Fruit fly (Drosophila melanogaster) whole organism, prepupa: ENCODE measurements around the gene CG42833.

ENCODE experiments used
- Blimp-1 ChIP-seq: fragments of 200-800 bp; sonication (Bioruptor generic); optimal IDR thresholded peaks from 3 replicates; lab custom pipeline; 2017; ENCODE audit warnings: missing biosample characterization, missing genetic modification characterization, mild to moderate bottlenecking, moderate library complexity, missing genetic modification reagents
- CG10631 ChIP-seq: fragments of 200-800 bp; sonication (Bioruptor generic); optimal IDR thresholded peaks from 2 replicates; lab custom pipeline; 2016; ENCODE audit warnings: missing biosample characterization, missing genetic modification characterization
- CG10669 ChIP-seq: fragments of 200-800 bp; sonication (Bioruptor generic); optimal IDR thresholded peaks from 3 replicates; lab custom pipeline; 2018; ENCODE audit warnings: missing biosample characterization, mild to moderate bottlenecking, missing genetic modification characterization, moderate library complexity
- CG11294 ChIP-seq: fragments of 200-800 bp; sonication (Bioruptor generic); IDR thresholded peaks from 2 replicates; pipeline ENCODE4 v1.3.6; 2022; ENCODE audit warnings: missing biosample characterization, missing genetic modification characterization
- CG11902 ChIP-seq: fragments of 200-800 bp; sonication (Bioruptor generic); optimal IDR thresholded peaks from 3 replicates; lab custom pipeline; 2016; ENCODE audit warnings: missing biosample characterization, missing genetic modification characterization
- CG15336 ChIP-seq: fragments of 200-800 bp; sonication (Bioruptor generic); IDR thresholded peaks from 2 replicates; pipeline ENCODE4 v1.3.6; 2022; ENCODE audit warnings: missing biosample characterization, missing genetic modification characterization
- CG1621 ChIP-seq: fragments of 200-800 bp; sonication (Bioruptor generic); optimal IDR thresholded peaks from 3 replicates; lab custom pipeline; 2018; ENCODE audit warnings: missing biosample characterization, mild to moderate bottlenecking, missing genetic modification characterization
- CG16779 ChIP-seq: fragments of 200-800 bp; sonication (Bioruptor generic); optimal IDR thresholded peaks from 3 replicates; lab custom pipeline; 2017; ENCODE audit warnings: missing biosample characterization, mild to moderate bottlenecking, missing genetic modification characterization
- CG3032 ChIP-seq: fragments of 200-800 bp; optimal IDR thresholded peaks from 2 replicates; lab custom pipeline; 2019; ENCODE audit warnings: missing biosample characterization, mild to moderate bottlenecking, missing genetic modification characterization, moderate library complexity
- CG31627 ChIP-seq: fragments of 200-800 bp; sonication (Bioruptor generic); optimal IDR thresholded peaks from 3 replicates; lab custom pipeline; 2016; ENCODE audit warnings: missing biosample characterization, missing genetic modification characterization
- CG32006 ChIP-seq: fragments of 200-800 bp; sonication (Bioruptor generic); optimal IDR thresholded peaks from 3 replicates; lab custom pipeline; 2017; ENCODE audit warnings: missing biosample characterization, mild to moderate bottlenecking, missing genetic modification characterization
- CG34406 ChIP-seq: fragments of 200-800 bp; sonication (Bioruptor generic); optimal IDR thresholded peaks from 3 replicates; lab custom pipeline; 2016; ENCODE audit warnings: missing biosample characterization, missing genetic modification characterization
- CG4318 ChIP-seq: fragments of 200-800 bp; sonication (Bioruptor generic); optimal IDR thresholded peaks from 3 replicates; lab custom pipeline; 2017; ENCODE audit warnings: missing biosample characterization, mild to moderate bottlenecking, missing genetic modification characterization
- CG6276 ChIP-seq: fragments of 200-800 bp; sonication (Bioruptor generic); optimal IDR thresholded peaks from 2 replicates; lab custom pipeline; 2017; ENCODE audit warnings: missing biosample characterization, mild to moderate bottlenecking, missing genetic modification characterization
- CG6808 ChIP-seq: fragments of 200-800 bp; sonication (Bioruptor generic); optimal IDR thresholded peaks from 3 replicates; lab custom pipeline; 2017; ENCODE audit warnings: missing biosample characterization, missing genetic modification characterization, mild to moderate bottlenecking, moderate library complexity, missing genetic modification reagents
- CG8119 ChIP-seq: fragments of 200-800 bp; sonication (Bioruptor generic); IDR thresholded peaks from 3 replicates; pipeline ENCODE4 v1.3.6; 2022; ENCODE audit warnings: missing biosample characterization, missing genetic modification characterization
- CG8319 ChIP-seq: fragments of 200-800 bp; sonication (Bioruptor generic); optimal IDR thresholded peaks from 3 replicates; lab custom pipeline; 2016; ENCODE audit warnings: missing biosample characterization, missing genetic modification characterization
- CG8632 ChIP-seq: fragments of 200-800 bp; sonication (Bioruptor generic); optimal IDR thresholded peaks from 3 replicates; lab custom pipeline; 2016; ENCODE audit warnings: missing biosample characterization, missing genetic modification characterization
- Eip75B ChIP-seq: fragments of 200-800 bp; sonication (Bioruptor generic); optimal IDR thresholded peaks from 3 replicates; lab custom pipeline; 2016; ENCODE audit warnings: missing biosample characterization, missing genetic modification characterization
- Eip78C ChIP-seq: fragments of 200-800 bp; sonication (Bioruptor generic); peaks from one replicate; lab custom pipeline; 2016; ENCODE audit warnings: missing biosample characterization, missing genetic modification characterization
- Ets21C ChIP-seq: fragments of 200-800 bp; sonication (Bioruptor generic); optimal IDR thresholded peaks from 3 replicates; lab custom pipeline; 2016; ENCODE audit warnings: missing biosample characterization, missing genetic modification characterization
- Ets96B ChIP-seq: fragments of 200-800 bp; optimal IDR thresholded peaks from 2 replicates; lab custom pipeline; 2019; ENCODE audit warnings: missing biosample characterization, mild to moderate bottlenecking, missing genetic modification characterization, moderate library complexity
- Gug ChIP-seq: fragments of 200-800 bp; sonication (Bioruptor generic); IDR thresholded peaks from 2 replicates; pipeline ENCODE4 v1.3.6; 2022; ENCODE audit warnings: missing biosample characterization, missing genetic modification characterization
- Hr38 ChIP-seq: sonication (Bioruptor generic); optimal IDR thresholded peaks from 2 replicates; lab custom pipeline; 2016; ENCODE audit warnings: missing biosample characterization, missing genetic modification characterization
- Hr39 ChIP-seq: fragments of 200-800 bp; sonication (Bioruptor generic); optimal IDR thresholded peaks from 2 replicates; lab custom pipeline; 2016; ENCODE audit warnings: missing biosample characterization, missing genetic modification characterization
- Hr4 ChIP-seq: fragments of 200-800 bp; sonication (Bioruptor generic); optimal IDR thresholded peaks from 3 replicates; lab custom pipeline; 2016; ENCODE audit warnings: missing biosample characterization, missing genetic modification characterization
- Met ChIP-seq: fragments of 200-800 bp; sonication (Bioruptor generic); optimal IDR thresholded peaks from 3 replicates; lab custom pipeline; 2016; ENCODE audit warnings: missing biosample characterization, missing genetic modification characterization
- OdsH ChIP-seq: fragments of 200-800 bp; sonication (Bioruptor generic); optimal IDR thresholded peaks from 3 replicates; lab custom pipeline; 2016; ENCODE audit warnings: missing biosample characterization, missing genetic modification characterization
- Smox ChIP-seq: fragments of 200-800 bp; sonication (Bioruptor generic); optimal IDR thresholded peaks from 3 replicates; lab custom pipeline; 2016; ENCODE audit warnings: missing biosample characterization, missing genetic modification characterization
- Sox102F ChIP-seq: fragments of 200-800 bp; sonication (Bioruptor generic); optimal IDR thresholded peaks from 2 replicates; lab custom pipeline; 2016; ENCODE audit warnings: missing biosample characterization, mild to moderate bottlenecking, missing genetic modification characterization
- Sox14 ChIP-seq: fragments of 200-800 bp; sonication (Bioruptor generic); optimal IDR thresholded peaks from 3 replicates; lab custom pipeline; 2016; ENCODE audit warnings: missing biosample characterization, missing genetic modification characterization
- Sox15 ChIP-seq: fragments of 200-800 bp; sonication (Bioruptor generic); optimal IDR thresholded peaks from 3 replicates; lab custom pipeline; 2016; ENCODE audit warnings: missing biosample characterization, missing genetic modification characterization
- acj6 ChIP-seq: fragments of 200-800 bp; sonication (Bioruptor generic); optimal IDR thresholded peaks from 3 replicates; lab custom pipeline; 2016; ENCODE audit warnings: missing biosample characterization, missing genetic modification characterization
- cyc ChIP-seq: fragments of 200-800 bp; sonication (Bioruptor generic); optimal IDR thresholded peaks from 3 replicates; lab custom pipeline; 2016; ENCODE audit warnings: missing biosample characterization, missing genetic modification characterization
- dac ChIP-seq: fragments of 200-800 bp; sonication (Bioruptor generic); optimal IDR thresholded peaks from 2 replicates; lab custom pipeline; 2017; ENCODE audit warnings: missing biosample characterization, mild to moderate bottlenecking, missing genetic modification characterization
- dsx ChIP-seq: fragments of 200-800 bp; optimal IDR thresholded peaks from 3 replicates; lab custom pipeline; 2019; ENCODE audit warnings: missing biosample characterization, mild to moderate bottlenecking, missing genetic modification characterization, moderate library complexity; ENCODE audit not compliant: poor library complexity, severe bottlenecking
- eg ChIP-seq: fragments of 200-800 bp; sonication (Bioruptor generic); IDR thresholded peaks from 3 replicates; pipeline ENCODE4 v1.3.6; 2022; ENCODE audit warnings: missing biosample characterization, missing genetic modification characterization
- esn ChIP-seq: fragments of 200-800 bp; sonication (Bioruptor generic); optimal IDR thresholded peaks from 2 replicates; lab custom pipeline; 2016; ENCODE audit warnings: missing biosample characterization, mild to moderate bottlenecking, missing genetic modification characterization, moderate library complexity
- fd59A ChIP-seq: fragments of 200-800 bp; sonication (Bioruptor generic); optimal IDR thresholded peaks from 2 replicates; lab custom pipeline; 2017; ENCODE audit warnings: missing biosample characterization, mild to moderate bottlenecking, missing genetic modification characterization, missing genetic modification reagents
- fkh ChIP-seq: fragments of 200-800 bp; sonication (Bioruptor generic); optimal IDR thresholded peaks from 3 replicates; lab custom pipeline; 2017; ENCODE audit warnings: missing biosample characterization, mild to moderate bottlenecking, missing genetic modification characterization, moderate library complexity
- lz ChIP-seq: fragments of 200-800 bp; sonication (Bioruptor generic); optimal IDR thresholded peaks from 3 replicates; lab custom pipeline; 2016; ENCODE audit warnings: missing biosample characterization, missing genetic modification characterization
- net ChIP-seq: fragments of 200-800 bp; sonication (Bioruptor generic); optimal IDR thresholded peaks from 3 replicates; lab custom pipeline; 2016; ENCODE audit warnings: missing biosample characterization, missing genetic modification characterization
- pdm3 ChIP-seq: fragments of 200-800 bp; sonication (Bioruptor generic); optimal IDR thresholded peaks from 3 replicates; lab custom pipeline; 2016; ENCODE audit warnings: missing biosample characterization, missing genetic modification characterization
- salr ChIP-seq, 2 experiments: fragments of 200-800 bp; sonication (Bioruptor generic); optimal IDR thresholded peaks; 3 replicates each; lab custom pipeline; 2016 to 2018; ENCODE audit warnings: missing biosample characterization in 2 of 2, missing genetic modification characterization in 2 of 2, mild to moderate bottlenecking in 1 of 2
- spab ChIP-seq: fragments of 200-800 bp; sonication (Bioruptor generic); optimal IDR thresholded peaks from 2 replicates; lab custom pipeline; 2017; ENCODE audit warnings: missing biosample characterization, mild to moderate bottlenecking, missing genetic modification characterization, missing genetic modification reagents
- svp ChIP-seq: fragments of 200-800 bp; sonication (Bioruptor generic); peaks from one replicate; lab custom pipeline; 2016; ENCODE audit warnings: missing biosample characterization, missing genetic modification characterization
- topi ChIP-seq: fragments of 200-800 bp; sonication (Bioruptor generic); optimal IDR thresholded peaks from 3 replicates; lab custom pipeline; 2016; ENCODE audit warnings: missing biosample characterization, missing genetic modification characterization
- vri ChIP-seq: fragments of 200-800 bp; sonication (Bioruptor generic); optimal IDR thresholded peaks from 3 replicates; lab custom pipeline; 2016; ENCODE audit warnings: missing biosample characterization, mild to moderate bottlenecking, missing genetic modification characterization

The CG42833 gene

DNA sequence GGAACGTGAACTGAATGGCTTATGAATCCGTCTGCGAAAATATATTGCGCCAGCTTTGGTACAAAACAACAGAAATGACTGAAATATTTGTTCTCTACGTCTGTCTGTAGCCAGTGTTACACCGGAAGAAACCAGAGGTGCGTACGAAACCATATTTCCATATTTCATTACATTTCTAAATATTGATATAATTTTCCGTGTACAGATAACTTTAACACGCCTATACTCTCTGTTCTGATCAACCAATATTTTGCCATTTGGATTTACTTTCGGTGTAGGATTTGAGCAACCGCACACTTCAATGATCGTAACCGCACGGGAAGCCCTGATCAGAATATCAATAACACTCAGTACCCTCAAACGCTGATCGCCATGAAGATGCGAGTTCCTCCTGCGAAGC, 5.2 kb upstream of the CG42833 start (continued):
- TF ChIP-seq cyc (GFP tag; lab: Kevin White, UChicago) (peak; percentile 76), pdm3 (GFP tag; lab: Kevin White, UChicago) (peak; percentile 66), Hr39 (peak; percentile 80), CG34406 (peak; percentile 44), CG6276 (peak; percentile 36), Smox (GFP tag; lab: Kevin White, UChicago) (peak; percentile 71), lz (GFP tag; lab: Kevin White, UChicago) (peak; percentile 79), Sox102F (GFP tag; lab: Kevin White, UChicago) (peak; percentile 72), CG10669 (GFP tag; lab: Kevin White, UChicago) (peak; percentile 43), Hr38 (GFP tag; lab: Kevin White, UChicago) (no peak), acj6 (peak; percentile 72), CG16779 (tag; lab: Kevin White, UChicago) (no peak), Eip75B (GFP tag; lab: Kevin White, UChicago) (peak; percentile 51)

DNA sequence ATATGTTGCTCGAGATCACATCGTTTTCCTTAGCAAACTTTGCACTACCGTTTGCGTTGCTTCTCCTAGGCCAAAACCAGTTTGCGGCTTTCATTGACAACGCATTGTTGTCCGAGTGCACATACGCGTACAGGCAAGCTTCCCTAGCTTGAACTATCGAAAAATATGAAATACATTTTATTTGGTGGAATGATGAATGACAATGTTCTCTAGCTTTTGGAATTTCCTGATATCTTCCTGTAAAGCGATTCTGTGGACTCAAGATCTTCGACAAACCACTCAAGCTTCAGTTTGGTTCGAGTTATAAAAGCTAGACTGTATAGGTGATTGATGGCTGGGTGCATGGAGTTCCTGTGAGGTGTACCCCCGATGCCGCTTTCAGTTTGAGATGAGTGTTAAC, 4.0 kb upstream of the CG42833 start:
- peak; percentile 85 for TF ChIP-seq pdm3 (GFP tag; lab: Kevin White, UChicago)
- peak; percentile 33 for TF ChIP-seq esn (GFP tag; lab: Kevin White, UChicago)
- TF ChIP-seq CG32006 (GFP tag; lab: Kevin White, UChicago): peak; percentile 93
- peak; percentile 83 for TF ChIP-seq CG6808 (GFP tag; lab: Kevin White, UChicago)
- TF ChIP-seq Eip78C (GFP tag; lab: Kevin White, UChicago): peak; percentile 96
- TF ChIP-seq CG4318 (GFP tag; lab: Kevin White, UChicago): peak; percentile 84
- TF ChIP-seq Sox102F (GFP tag; lab: Kevin White, UChicago): peak; percentile 8
- TF ChIP-seq CG31627 (GFP tag; lab: Kevin White, UChicago): no peak
- peak; percentile 87 for TF ChIP-seq Eip75B (GFP tag; lab: Kevin White, UChicago)
- TF ChIP-seq topi: no peak
- TF ChIP-seq Hr39: peak; percentile 12
- TF ChIP-seq Met (GFP tag; lab: Kevin White, UChicago): no peak
- TF ChIP-seq CG10669 (GFP tag; lab: Kevin White, UChicago): peak; percentile 87
- peak; percentile 74 for TF ChIP-seq Gug
- TF ChIP-seq Smox (GFP tag; lab: Kevin White, UChicago): no peak
- TF ChIP-seq CG1621 (tag; lab: Kevin White, UChicago): peak; percentile 84
- TF ChIP-seq fd59A (GFP tag; lab: Kevin White, UChicago): peak; percentile 79
- peak; percentile 85 for TF ChIP-seq spab (GFP tag; lab: Kevin White, UChicago)
- TF ChIP-seq salr (GFP tag; optimal IDR thresholded peaks at IDR 0.05; lab: Kevin White, UChicago): peak; percentile 76 to 82
- peak; percentile 91 for TF ChIP-seq eg (GFP tag; lab: Robert Waterston, UW)
- TF ChIP-seq CG16779 (tag; lab: Kevin White, UChicago): peak; percentile 54
- TF ChIP-seq CG11294 (GFP tag; lab: Robert Waterston, UW): peak; percentile 74
- peak; percentile 92 for TF ChIP-seq Hr4
- peak; percentile 81 for TF ChIP-seq net (GFP tag; lab: Kevin White, UChicago)
- peak; percentile 88 for TF ChIP-seq dac (GFP tag; lab: Kevin White, UChicago)
- TF ChIP-seq Sox14 (GFP tag; lab: Kevin White, UChicago): peak; percentile 83
- TF ChIP-seq cyc (GFP tag; lab: Kevin White, UChicago): peak; percentile 11
- TF ChIP-seq CG3032: peak; percentile 85
- peak; percentile 57 for TF ChIP-seq CG34406
- peak; percentile 91 for TF ChIP-seq CG8119 (GFP tag; lab: Robert Waterston, UW)
- TF ChIP-seq lz (GFP tag; lab: Kevin White, UChicago): no peak
- peak; percentile 62 for TF ChIP-seq CG8319 (GFP tag; lab: Kevin White, UChicago)
- peak; percentile 92 for TF ChIP-seq CG15336 (GFP tag; lab: Robert Waterston, UW)
- TF ChIP-seq Hr38 (GFP tag; lab: Kevin White, UChicago): no peak
- TF ChIP-seq Ets21C (GFP tag; lab: Kevin White, UChicago): no peak
- peak; percentile 88 for TF ChIP-seq Ets96B (tag; lab: Kevin White, UChicago)
- TF ChIP-seq OdsH (GFP tag; lab: Kevin White, UChicago): peak; percentile 83
- TF ChIP-seq CG11902 (GFP tag; lab: Kevin White, UChicago): peak; percentile 54
- no peak for TF ChIP-seq svp (GFP tag; lab: Kevin White, UChicago)
- no peak for TF ChIP-seq fkh (GFP tag; lab: Kevin White, UChicago)
- TF ChIP-seq CG8632 (GFP tag; lab: Kevin White, UChicago): peak; percentile 57
- peak; percentile 88 for TF ChIP-seq CG10631 (GFP tag; lab: Kevin White, UChicago)
- TF ChIP-seq Sox15 (GFP tag; lab: Kevin White, UChicago): peak; percentile 54
- TF ChIP-seq dsx (GFP tag; lab: Kevin White, UChicago): peak; percentile 87
- TF ChIP-seq vri (GFP tag; lab: Kevin White, UChicago): no peak
- TF ChIP-seq Blimp-1 (GFP tag; lab: Kevin White, UChicago): no peak
